Worm (Caenorhabditis elegans): ENCODE measurements around the gene Y54G2A.10.

- TF ChIP-seq dao-5 (tag; optimal IDR thresholded peaks at IDR 0.05) (no peak), W03F9.2 (tag; optimal IDR thresholded peaks at IDR 0.05) (no peak), him-1 (tag; optimal IDR thresholded peaks at IDR 0.05) (no peak)
Observed at ce11 chrIV:2843882-2844281, 44.4 kb downstream of the Y54G2A.10 start, which contains the start of gene Y54G2A.15.

Measured in whole organism, L4/young adult.